Worm (Caenorhabditis elegans) whole organism, L4 larva: ENCODE measurements around the gene haf-1.
A peak's percentile ranks its signal among the peaks of the same experiment; 100 is the strongest.

Source experiments
- D1046.2 ChIP-seq: fragments of 200-800 bp; sonication (Bioruptor generic); IDR thresholded peaks from 2 replicates; pipeline ENCODE4 v1.3.6; 2022; ENCODE audit warnings: missing genetic modification characterization, missing compliant biosample characterization
- F49E8.2 ChIP-seq: sonication (generic microtip); optimal IDR thresholded peaks from 2 replicates; lab custom pipeline; 2016; ENCODE audit warnings: missing compliant biosample characterization, mild to moderate bottlenecking, missing genetic modification characterization, borderline replicate concordance
- T20F7.1 ChIP-seq: fragments of 200-800 bp; sonication (Bioruptor generic); optimal IDR thresholded peaks from 2 replicates; lab custom pipeline; 2018; ENCODE audit warnings: mild to moderate bottlenecking, missing genetic modification characterization, missing compliant biosample characterization
- T26A8.4 ChIP-seq: fragments of 200-800 bp; sonication (Bioruptor generic); IDR thresholded peaks from 2 replicates; pipeline ENCODE4 v1.3.6; 2022; ENCODE audit warnings: missing genetic modification characterization, missing compliant biosample characterization
- Y48G9A.11 ChIP-seq: fragments of 200-800 bp; sonication (Bioruptor generic); IDR thresholded peaks from 2 replicates; pipeline ENCODE4 v1.3.6; 2022; ENCODE audit warnings: missing genetic modification reagents, missing genetic modification characterization, missing compliant biosample characterization
- Y5F2A.4 ChIP-seq: fragments of 200-800 bp; sonication (Bioruptor generic); optimal IDR thresholded peaks from 2 replicates; lab custom pipeline; 2018; ENCODE audit warnings: mild to moderate bottlenecking, missing genetic modification characterization, missing compliant biosample characterization
- ZK546.5 ChIP-seq, 2 experiments: sonication (generic microtip); optimal IDR thresholded peaks; 2 replicates each; lab custom pipeline; 2017; ENCODE audit warnings: missing biosample characterization in 2 of 2, missing genetic modification characterization in 2 of 2
- arid-1 ChIP-seq: fragments of 200-800 bp; sonication (Bioruptor generic); conservative IDR thresholded peaks from 2 replicates; pipeline ENCODE4 v1.3.6; 2022; ENCODE audit warnings: missing genetic modification reagents, missing genetic modification characterization, missing compliant biosample characterization
- ceh-20 ChIP-seq: fragments of 200-800 bp; sonication (Bioruptor generic); IDR thresholded peaks from 2 replicates; pipeline ENCODE4 v1.3.6; 2022; ENCODE audit warnings: missing genetic modification reagents, missing genetic modification characterization, missing compliant biosample characterization
- ceh-28 ChIP-seq: fragments of 150-350 bp; optimal IDR thresholded peaks from 2 replicates; lab custom pipeline; 2014; ENCODE audit warnings: missing biosample characterization, missing genetic modification reagents, missing genetic modification characterization
- ces-1 ChIP-seq: fragments of 150-350 bp; sonication (generic microtip); optimal IDR thresholded peaks from 4 replicates; lab custom pipeline; 2014; ENCODE audit warnings: missing biosample characterization, missing genetic modification reagents, missing genetic modification characterization
- daf-12 ChIP-seq: fragments of 150-350 bp; optimal IDR thresholded peaks from 2 replicates; lab custom pipeline; 2014; ENCODE audit warnings: missing biosample characterization, missing genetic modification reagents, missing genetic modification characterization
- daf-16 ChIP-seq, 3 experiments: sonication (generic microtip); optimal IDR thresholded peaks; 2 replicates each; lab custom pipeline; 2016 to 2017; ENCODE audit warnings: missing genetic modification characterization in 3 of 3, missing genetic modification reagents in 3 of 3, mild to moderate bottlenecking in 2 of 3, missing compliant biosample characterization in 2 of 3, missing biosample characterization in 1 of 3, moderate library complexity in 1 of 3
- dmd-9 ChIP-seq: fragments of 200-800 bp; sonication (Bioruptor generic); IDR thresholded peaks from 2 replicates; pipeline ENCODE4 v1.3.6; 2022; ENCODE audit warnings: missing genetic modification reagents, missing genetic modification characterization, missing compliant biosample characterization
- dve-1 ChIP-seq: sonication (generic microtip); optimal IDR thresholded peaks from 2 replicates; lab custom pipeline; 2017; ENCODE audit warnings: antibody characterized with exemption, mild to moderate bottlenecking, missing genetic modification characterization, missing compliant biosample characterization; ENCODE audit not compliant: insufficient read depth
- egl-27 ChIP-seq: sonication (generic microtip); optimal IDR thresholded peaks from 3 replicates; lab custom pipeline; 2017; ENCODE audit warnings: missing biosample characterization, missing genetic modification reagents, missing genetic modification characterization
- fkh-10 ChIP-seq: fragments of 150-350 bp; optimal IDR thresholded peaks from 2 replicates; lab custom pipeline; 2014; ENCODE audit warnings: missing biosample characterization, missing genetic modification reagents, missing genetic modification characterization
- fos-1 ChIP-seq: fragments of 150-350 bp; optimal IDR thresholded peaks from 2 replicates; lab custom pipeline; 2014; ENCODE audit warnings: missing biosample characterization, missing genetic modification characterization
- lin-38 ChIP-seq: fragments of 200-800 bp; sonication (Bioruptor generic); IDR thresholded peaks from 2 replicates; pipeline ENCODE4 v1.3.6; 2022; ENCODE audit warnings: missing genetic modification reagents, missing genetic modification characterization, missing compliant biosample characterization
- madf-9 ChIP-seq: fragments of 200-800 bp; sonication (Bioruptor generic); conservative IDR thresholded peaks from 2 replicates; pipeline ENCODE4 v1.3.6; 2022; ENCODE audit warnings: missing genetic modification reagents, missing genetic modification characterization, missing compliant biosample characterization
- mxl-3 ChIP-seq: fragments of 200-800 bp; sonication (Bioruptor generic); optimal IDR thresholded peaks from 2 replicates; lab custom pipeline; 2018; ENCODE audit warnings: mild to moderate bottlenecking, missing genetic modification characterization, missing compliant biosample characterization
- nhr-28 ChIP-seq: fragments of 150-350 bp; optimal IDR thresholded peaks from 2 replicates; lab custom pipeline; 2014; ENCODE audit warnings: missing biosample characterization, missing genetic modification characterization
- nhr-41 ChIP-seq: fragments of 200-800 bp; sonication (Bioruptor generic); IDR thresholded peaks from 2 replicates; pipeline ENCODE4 v1.3.6; 2022; ENCODE audit warnings: missing genetic modification reagents, missing genetic modification characterization, missing compliant biosample characterization
- nhr-6 ChIP-seq: fragments of 150-350 bp; optimal IDR thresholded peaks from 2 replicates; lab custom pipeline; 2014; ENCODE audit warnings: missing biosample characterization, missing genetic modification characterization
- nhr-77 ChIP-seq: fragments of 150-350 bp; optimal IDR thresholded peaks from 2 replicates; lab custom pipeline; 2014; ENCODE audit warnings: missing biosample characterization, missing genetic modification characterization
- pha-4 ChIP-seq, 2 experiments: fragments of 150-350 bp in 1 of 2; fragments of 200-800 bp in 1 of 2; sonication (Bioruptor generic) in 1 of 2; IDR thresholded peaks in 1 of 2; optimal IDR thresholded peaks in 1 of 2; 2 replicates each; pipeline versions ENCODE4 v1.3.6 to Lab custom; 2014 to 2022; ENCODE audit warnings: missing genetic modification characterization in 2 of 2, missing genetic modification reagents in 2 of 2, missing biosample characterization in 1 of 2, missing compliant biosample characterization in 1 of 2
- pqm-1 ChIP-seq: sonication (generic microtip); optimal IDR thresholded peaks from 2 replicates; lab custom pipeline; 2017; ENCODE audit warnings: missing biosample characterization, missing genetic modification characterization
- saeg-2 ChIP-seq: fragments of 200-800 bp; sonication (Bioruptor generic); IDR thresholded peaks from 2 replicates; pipeline ENCODE4 v1.3.6; 2022; ENCODE audit warnings: missing genetic modification reagents, missing genetic modification characterization, missing compliant biosample characterization
- tra-1 ChIP-seq: fragments of 200-800 bp; sonication (Bioruptor generic); IDR thresholded peaks from 2 replicates; pipeline ENCODE4 v1.3.6; 2022; ENCODE audit warnings: missing genetic modification reagents, missing genetic modification characterization, missing compliant biosample characterization
- unc-62 ChIP-seq, 3 experiments: fragments of 150-350 bp in 1 of 3; sonication (generic microtip); optimal IDR thresholded peaks in 2 of 3; peaks in 1 of 3; 1 replicate in 1 of 3; 2 replicates in 2 of 3; lab custom pipeline; 2014 to 2017; ENCODE audit warnings: missing biosample characterization in 3 of 3, missing genetic modification characterization in 3 of 3, missing genetic modification reagents in 3 of 3, missing genotype in 1 of 3
- vab-7 ChIP-seq: fragments of 200-800 bp; sonication (Bioruptor generic); IDR thresholded peaks from 2 replicates; pipeline ENCODE4 v1.3.6; 2022; ENCODE audit warnings: missing genetic modification reagents, missing genetic modification characterization, missing compliant biosample characterization
- zfp-2 ChIP-seq: sonication (generic microtip); optimal IDR thresholded peaks from 2 replicates; lab custom pipeline; 2016; ENCODE audit warnings: mild to moderate bottlenecking, missing genetic modification characterization, missing compliant biosample characterization
- ztf-11 ChIP-seq: fragments of 150-350 bp; optimal IDR thresholded peaks from 2 replicates; lab custom pipeline; 2014; ENCODE audit warnings: missing biosample characterization, missing genetic modification characterization
- ztf-7 ChIP-seq: fragments of 150-350 bp; optimal IDR thresholded peaks from 2 replicates; lab custom pipeline; 2014; ENCODE audit warnings: missing biosample characterization, missing genetic modification characterization

haf-1 gene

ce11 chrIV:17405530-17405929, 29.3 kb downstream of the haf-1 start, which contains the start of gene pmp-4:
Gene pmp-4 (minus strand): TSS chrIV:17405630.
- no peak for TF ChIP-seq nhr-41 (GFP tag; lab: Robert Waterston, UW)
- no peak for TF ChIP-seq F49E8.2 (tag; lab: Kevin White, UChicago)
- no peak for TF ChIP-seq daf-16 (GFP tag; optimal IDR thresholded peaks at IDR 0.05; lab: Kevin White, UChicago)
- peak; percentile 55 for TF ChIP-seq daf-16 (tag; optimal IDR thresholded peaks at IDR 0.05; lab: Kevin White, UChicago)
- no peak for TF ChIP-seq ZK546.5 (tag; optimal IDR thresholded peaks at IDR 0.05; lab: Kevin White, UChicago)
- TF ChIP-seq fos-1 (tag; lab: Kevin White, UChicago): no peak
- TF ChIP-seq nhr-28 (tag; lab: Kevin White, UChicago): peak; percentile 34
- TF ChIP-seq pqm-1 (tag; lab: Kevin White, UChicago): peak; percentile 40
- no peak for TF ChIP-seq Y5F2A.4 (GFP tag; lab: Kevin White, UChicago)
- TF ChIP-seq madf-9 (GFP tag; lab: Robert Waterston, UW): no peak
- no peak for TF ChIP-seq saeg-2
- TF ChIP-seq ztf-11: no peak
- TF ChIP-seq zfp-2 (tag; lab: Kevin White, UChicago): no peak

ce11 chrIV:17406119-17406518, 29.9 kb downstream of the haf-1 start:
- TF ChIP-seq daf-16 (GFP tag; optimal IDR thresholded peaks at IDR 0.05; lab: Kevin White, UChicago) (no peak), daf-16 (tag; optimal IDR thresholded peaks at IDR 0.05; lab: Kevin White, UChicago) (peak; percentile 82), dve-1 (tag; lab: Kevin White, UChicago) (peak; percentile 55), ztf-7 (peak; percentile 73), nhr-28 (tag; lab: Kevin White, UChicago) (peak; percentile 56), mxl-3 (no peak), nhr-6 (tag; lab: Kevin White, UChicago) (no peak), pqm-1 (tag; lab: Kevin White, UChicago) (peak; percentile 9), nhr-77 (tag; lab: Kevin White, UChicago) (peak; percentile 60), fkh-10 (no peak)

ce11 chrIV:17407025-17407424, 30.8 kb downstream of the haf-1 start, which contains the start of gene T02D1.7:
Gene T02D1.7 (minus strand): TSS chrIV:17407125.
- no peak for TF ChIP-seq T26A8.4 (GFP tag; lab: Robert Waterston, UW)
- no peak for TF ChIP-seq nhr-6 (tag; lab: Kevin White, UChicago)
- no peak for TF ChIP-seq tra-1 (GFP tag; lab: Robert Waterston, UW)
- no peak for TF ChIP-seq ces-1 (GFP tag; lab: Kevin White, UChicago)
- no peak for TF ChIP-seq saeg-2
- no peak for TF ChIP-seq ceh-20 (GFP tag; lab: Robert Waterston, UW)
- no peak for TF ChIP-seq arid-1 (GFP tag; lab: Robert Waterston, UW)
- TF ChIP-seq T20F7.1 (GFP tag; lab: Kevin White, UChicago): no peak
- no peak for TF ChIP-seq nhr-77 (tag; lab: Kevin White, UChicago)
- no peak for TF ChIP-seq lin-38
- no peak for TF ChIP-seq Y48G9A.11 (GFP tag; lab: Robert Waterston, UW)
- no peak for TF ChIP-seq pha-4 (GFP tag; IDR thresholded peaks at IDR 0.05; lab: Robert Waterston, UW)
- no peak for TF ChIP-seq pha-4 (tag; optimal IDR thresholded peaks at IDR 0.05; lab: Kevin White, UChicago)
- TF ChIP-seq pqm-1 (tag; lab: Kevin White, UChicago): no peak
- TF ChIP-seq D1046.2: no peak
- TF ChIP-seq ceh-28 (tag; lab: Kevin White, UChicago): no peak
- no peak for TF ChIP-seq unc-62 (GFP tag; optimal IDR thresholded peaks at IDR 0.05 in 1 of 2; lab: Kevin White, UChicago)
- TF ChIP-seq unc-62 (tag; optimal IDR thresholded peaks at IDR 0.05; lab: Kevin White, UChicago): no peak
- no peak for TF ChIP-seq daf-12 (tag; lab: Kevin White, UChicago)
- no peak for TF ChIP-seq vab-7 (GFP tag; lab: Robert Waterston, UW)
- TF ChIP-seq dmd-9 (GFP tag; lab: Robert Waterston, UW): no peak
- TF ChIP-seq egl-27 (tag; lab: Kevin White, UChicago): no peak
